Worm (Caenorhabditis elegans) whole organism, L4 larva: ENCODE measurements around the gene clu-1.

Source experiments
- F10B5.3 ChIP-seq: sonication (generic microtip); optimal IDR thresholded peaks from 2 replicates; lab custom pipeline; 2016; ENCODE audit warnings: mild to moderate bottlenecking, missing genetic modification characterization, missing compliant biosample characterization
- F26F4.8 ChIP-seq: fragments of 200-800 bp; sonication (Bioruptor generic); conservative IDR thresholded peaks from 2 replicates; pipeline ENCODE4 v1.3.6; 2022; ENCODE audit warnings: missing genetic modification characterization, missing compliant biosample characterization
- R02D3.7 ChIP-seq: fragments of 150-350 bp; sonication (generic microtip); optimal IDR thresholded peaks from 3 replicates; lab custom pipeline; 2014; ENCODE audit warnings: missing biosample characterization, missing genetic modification characterization
- T20F7.1 ChIP-seq: fragments of 200-800 bp; sonication (Bioruptor generic); optimal IDR thresholded peaks from 2 replicates; lab custom pipeline; 2018; ENCODE audit warnings: mild to moderate bottlenecking, missing genetic modification characterization, missing compliant biosample characterization
- Y105C5A.15 ChIP-seq: fragments of 200-800 bp; sonication (Bioruptor generic); IDR thresholded peaks from 2 replicates; pipeline ENCODE4 v1.3.6; 2022; ENCODE audit warnings: missing genetic modification characterization, missing compliant biosample characterization
- Y48G9A.11 ChIP-seq: fragments of 200-800 bp; sonication (Bioruptor generic); IDR thresholded peaks from 2 replicates; pipeline ENCODE4 v1.3.6; 2022; ENCODE audit warnings: missing genetic modification reagents, missing genetic modification characterization, missing compliant biosample characterization
- aha-1 ChIP-seq: fragments of 150-350 bp; peaks from one replicate; lab custom pipeline; 2014; ENCODE audit warnings: missing biosample characterization, missing genetic modification characterization
- ama-1 ChIP-seq: fragments of 150-350 bp; optimal IDR thresholded peaks from 2 replicates; lab custom pipeline; 2014; ENCODE audit warnings: inconsistent platforms, mixed read lengths
- ceh-20 ChIP-seq: fragments of 200-800 bp; sonication (Bioruptor generic); IDR thresholded peaks from 2 replicates; pipeline ENCODE4 v1.3.6; 2022; ENCODE audit warnings: missing genetic modification reagents, missing genetic modification characterization, missing compliant biosample characterization
- ceh-28 ChIP-seq: fragments of 150-350 bp; optimal IDR thresholded peaks from 2 replicates; lab custom pipeline; 2014; ENCODE audit warnings: missing biosample characterization, missing genetic modification reagents, missing genetic modification characterization
- ceh-44 ChIP-seq: fragments of 200-800 bp; sonication (Bioruptor generic); IDR thresholded peaks from 2 replicates; pipeline ENCODE4 v1.3.6; 2022; ENCODE audit warnings: missing genetic modification reagents, missing genetic modification characterization, missing compliant biosample characterization
- cey-2 ChIP-seq: sonication (generic microtip); optimal IDR thresholded peaks from 3 replicates; lab custom pipeline; 2017; ENCODE audit warnings: missing genetic modification characterization, mild to moderate bottlenecking, missing compliant biosample characterization, antibody characterized with exemption, borderline replicate concordance; ENCODE audit not compliant: insufficient read depth
- daf-16 ChIP-seq, 3 experiments: sonication (generic microtip); optimal IDR thresholded peaks; 2 replicates each; lab custom pipeline; 2016 to 2017; ENCODE audit warnings: missing genetic modification characterization in 3 of 3, missing genetic modification reagents in 3 of 3, mild to moderate bottlenecking in 2 of 3, missing compliant biosample characterization in 2 of 3, missing biosample characterization in 1 of 3, moderate library complexity in 1 of 3
- dmd-6 ChIP-seq: fragments of 200-800 bp; sonication (Bioruptor generic); IDR thresholded peaks from 2 replicates; pipeline ENCODE4 v1.3.6; 2022; ENCODE audit warnings: missing genetic modification reagents, missing genetic modification characterization, missing compliant biosample characterization
- dmd-9 ChIP-seq: fragments of 200-800 bp; sonication (Bioruptor generic); IDR thresholded peaks from 2 replicates; pipeline ENCODE4 v1.3.6; 2022; ENCODE audit warnings: missing genetic modification reagents, missing genetic modification characterization, missing compliant biosample characterization
- egl-43 ChIP-seq: fragments of 200-800 bp; sonication (Bioruptor generic); IDR thresholded peaks from 2 replicates; pipeline ENCODE4 v1.3.6; 2022; ENCODE audit warnings: missing genetic modification reagents, missing genetic modification characterization, missing compliant biosample characterization
- fkh-10 ChIP-seq: fragments of 150-350 bp; optimal IDR thresholded peaks from 2 replicates; lab custom pipeline; 2014; ENCODE audit warnings: missing biosample characterization, missing genetic modification reagents, missing genetic modification characterization
- gei-8 ChIP-seq: fragments of 200-800 bp; sonication (Bioruptor generic); optimal IDR thresholded peaks from 2 replicates; lab custom pipeline; 2018; ENCODE audit warnings: mild to moderate bottlenecking, missing genetic modification characterization, missing compliant biosample characterization
- hif-1 ChIP-seq, 2 experiments: sonication (generic microtip); optimal IDR thresholded peaks; 2 replicates each; lab custom pipeline; 2016 to 2017; ENCODE audit warnings: missing compliant biosample characterization in 2 of 2, missing genetic modification characterization in 2 of 2, missing genetic modification reagents in 2 of 2, missing genotype in 2 of 2, mild to moderate bottlenecking in 1 of 2
- hlh-11 ChIP-seq: fragments of 200-800 bp; sonication (Bioruptor generic); optimal IDR thresholded peaks from 2 replicates; lab custom pipeline; 2018; ENCODE audit warnings: mild to moderate bottlenecking, missing genetic modification characterization, missing compliant biosample characterization
- hlh-30 ChIP-seq: sonication (generic microtip); optimal IDR thresholded peaks from 2 replicates; lab custom pipeline; 2017; ENCODE audit warnings: antibody characterized with exemption, mild to moderate bottlenecking, missing genetic modification characterization, missing compliant biosample characterization; ENCODE audit not compliant: insufficient read depth
- lin-1 ChIP-seq: fragments of 200-800 bp; sonication (Bioruptor generic); IDR thresholded peaks from 2 replicates; pipeline ENCODE4 v1.3.6; 2022; ENCODE audit warnings: missing genetic modification reagents, missing genetic modification characterization, missing compliant biosample characterization
- lin-13 ChIP-seq: fragments of 150-350 bp; optimal IDR thresholded peaks from 2 replicates; lab custom pipeline; 2014; ENCODE audit warnings: missing biosample characterization, missing genetic modification reagents, missing genetic modification characterization
- lin-29 ChIP-seq: fragments of 200-800 bp; sonication (Bioruptor generic); IDR thresholded peaks from 2 replicates; pipeline ENCODE4 v1.3.6; 2022; ENCODE audit warnings: missing genetic modification reagents, missing genetic modification characterization, missing compliant biosample characterization
- lin-38 ChIP-seq: fragments of 200-800 bp; sonication (Bioruptor generic); IDR thresholded peaks from 2 replicates; pipeline ENCODE4 v1.3.6; 2022; ENCODE audit warnings: missing genetic modification reagents, missing genetic modification characterization, missing compliant biosample characterization
- mep-1 ChIP-seq: fragments of 150-350 bp; sonication (generic microtip); optimal IDR thresholded peaks from 3 replicates; lab custom pipeline; 2014; ENCODE audit warnings: missing biosample characterization, missing genetic modification characterization
- mes-2 ChIP-seq: sonication (generic microtip); optimal IDR thresholded peaks from 2 replicates; lab custom pipeline; 2016; ENCODE audit warnings: missing genotype, mild to moderate bottlenecking, missing genetic modification characterization, missing compliant biosample characterization; ENCODE audit not compliant: poor library complexity, severe bottlenecking
- nhr-102 ChIP-seq: sonication (generic microtip); optimal IDR thresholded peaks from 2 replicates; lab custom pipeline; 2016; ENCODE audit warnings: mild to moderate bottlenecking, missing genetic modification characterization, moderate library complexity, missing compliant biosample characterization
- nhr-111 ChIP-seq: fragments of 200-800 bp; sonication (Bioruptor generic); optimal IDR thresholded peaks from 2 replicates; lab custom pipeline; 2018; ENCODE audit warnings: mild to moderate bottlenecking, missing genetic modification characterization, missing compliant biosample characterization
- nhr-42 ChIP-seq: fragments of 200-800 bp; sonication (Bioruptor generic); IDR thresholded peaks from 2 replicates; pipeline ENCODE4 v1.3.6; 2022; ENCODE audit warnings: missing genetic modification characterization, missing compliant biosample characterization
- nhr-48 ChIP-seq: sonication (generic microtip); optimal IDR thresholded peaks from 2 replicates; lab custom pipeline; 2016; ENCODE audit warnings: mild to moderate bottlenecking, missing genetic modification characterization, missing compliant biosample characterization
- nhr-6 ChIP-seq: fragments of 150-350 bp; optimal IDR thresholded peaks from 2 replicates; lab custom pipeline; 2014; ENCODE audit warnings: missing biosample characterization, missing genetic modification characterization
- nhr-77 ChIP-seq: fragments of 150-350 bp; optimal IDR thresholded peaks from 2 replicates; lab custom pipeline; 2014; ENCODE audit warnings: missing biosample characterization, missing genetic modification characterization
- pha-4 ChIP-seq, 2 experiments: fragments of 150-350 bp in 1 of 2; fragments of 200-800 bp in 1 of 2; sonication (Bioruptor generic) in 1 of 2; IDR thresholded peaks in 1 of 2; optimal IDR thresholded peaks in 1 of 2; 2 replicates each; pipeline versions ENCODE4 v1.3.6 to Lab custom; 2014 to 2022; ENCODE audit warnings: missing genetic modification characterization in 2 of 2, missing genetic modification reagents in 2 of 2, missing biosample characterization in 1 of 2, missing compliant biosample characterization in 1 of 2
- php-3 ChIP-seq: fragments of 200-800 bp; sonication (Bioruptor generic); IDR thresholded peaks from 2 replicates; pipeline ENCODE4 v1.3.6; 2022; ENCODE audit warnings: missing genetic modification reagents, missing genetic modification characterization, missing compliant biosample characterization
- pqm-1 ChIP-seq: sonication (generic microtip); optimal IDR thresholded peaks from 2 replicates; lab custom pipeline; 2017; ENCODE audit warnings: missing biosample characterization, missing genetic modification characterization
- rbr-2 ChIP-seq: sonication (generic microtip); optimal IDR thresholded peaks from 2 replicates; lab custom pipeline; 2016; ENCODE audit warnings: missing genotype, missing genetic modification characterization, missing compliant biosample characterization
- set-16 ChIP-seq: fragments of 200-800 bp; sonication (Bioruptor generic); IDR thresholded peaks from 2 replicates; pipeline ENCODE4 v1.3.6; 2022; ENCODE audit warnings: missing genetic modification reagents, missing genetic modification characterization, missing compliant biosample characterization
- skn-1 ChIP-seq: fragments of 150-350 bp; optimal IDR thresholded peaks from 2 replicates; lab custom pipeline; 2014; ENCODE audit warnings: missing biosample characterization, missing genetic modification characterization
- snpc-4 ChIP-seq: fragments of 150-350 bp; optimal IDR thresholded peaks from 2 replicates; lab custom pipeline; 2014; ENCODE audit warnings: missing biosample characterization, missing genetic modification characterization
- spr-1 ChIP-seq: sonication (generic microtip); optimal IDR thresholded peaks from 2 replicates; lab custom pipeline; 2016; ENCODE audit warnings: mild to moderate bottlenecking, missing genetic modification characterization, missing compliant biosample characterization
- tra-1 ChIP-seq: fragments of 200-800 bp; sonication (Bioruptor generic); IDR thresholded peaks from 2 replicates; pipeline ENCODE4 v1.3.6; 2022; ENCODE audit warnings: missing genetic modification reagents, missing genetic modification characterization, missing compliant biosample characterization
- unc-130 ChIP-seq: sonication (generic microtip); optimal IDR thresholded peaks from 2 replicates; lab custom pipeline; 2016; ENCODE audit warnings: missing genetic modification reagents, missing genetic modification characterization, missing compliant biosample characterization
- unc-39 ChIP-seq: sonication (generic microtip); optimal IDR thresholded peaks from 2 replicates; lab custom pipeline; 2017; ENCODE audit warnings: missing biosample characterization, missing genetic modification characterization
- vab-7 ChIP-seq: fragments of 200-800 bp; sonication (Bioruptor generic); IDR thresholded peaks from 2 replicates; pipeline ENCODE4 v1.3.6; 2022; ENCODE audit warnings: missing genetic modification reagents, missing genetic modification characterization, missing compliant biosample characterization
- zag-1 ChIP-seq: fragments of 150-350 bp; optimal IDR thresholded peaks from 2 replicates; lab custom pipeline; 2014; ENCODE audit warnings: missing biosample characterization, missing genetic modification characterization
- zfp-3 ChIP-seq: fragments of 200-800 bp; sonication (Bioruptor generic); conservative IDR thresholded peaks from 2 replicates; pipeline ENCODE4 v1.3.6; 2022; ENCODE audit warnings: missing genetic modification reagents, missing genetic modification characterization, missing compliant biosample characterization
- zip-2 ChIP-seq: fragments of 150-350 bp; optimal IDR thresholded peaks from 2 replicates; lab custom pipeline; 2014; ENCODE audit warnings: missing biosample characterization, missing genetic modification characterization

Gene clu-1

ce11 chrIII:9509764-9510370 lies 11.4 kb downstream of the clu-1 start (continued):
- TF ChIP-seq fkh-10 (GFP tag; lab: Kevin White, UChicago), result no peak
- TF ChIP-seq ceh-44, result no peak
- TF ChIP-seq unc-39, result no peak
- TF ChIP-seq F10B5.3 (tag; lab: Kevin White, UChicago), result peak; percentile 23
- TF ChIP-seq lin-13 (GFP tag; lab: Kevin White, UChicago), result peak; percentile 38
- TF ChIP-seq dmd-9 (GFP tag; lab: Robert Waterston, UW), result 0 out of 2 replicates have a peak, but pooled peaks have one; percentile 10
- TF ChIP-seq spr-1 (tag; lab: Kevin White, UChicago), result no peak
- TF ChIP-seq Y48G9A.11 (GFP tag; lab: Robert Waterston, UW), result 0 out of 2 replicates have a peak, but pooled peaks have one; percentile 24
- no peak for TF ChIP-seq vab-7 (GFP tag; lab: Robert Waterston, UW)
- no peak for TF ChIP-seq unc-130 (GFP tag; lab: Kevin White, UChicago)
- peak; percentile 57 for TF ChIP-seq nhr-102 (tag; lab: Kevin White, UChicago)
- peak; percentile 57 for TF ChIP-seq lin-38 (GFP tag; lab: Robert Waterston, UW)
- TF ChIP-seq cey-2 (tag; lab: Kevin White, UChicago), result no peak
- TF ChIP-seq zfp-3 (GFP tag; lab: Robert Waterston, UW), result peak; percentile 65; the same call in 1 of the 2 replicates
- 0 out of 2 replicates have a peak, but pooled peaks have one; percentile 6 for TF ChIP-seq dmd-6 (GFP tag; lab: Robert Waterston, UW)

DNA sequence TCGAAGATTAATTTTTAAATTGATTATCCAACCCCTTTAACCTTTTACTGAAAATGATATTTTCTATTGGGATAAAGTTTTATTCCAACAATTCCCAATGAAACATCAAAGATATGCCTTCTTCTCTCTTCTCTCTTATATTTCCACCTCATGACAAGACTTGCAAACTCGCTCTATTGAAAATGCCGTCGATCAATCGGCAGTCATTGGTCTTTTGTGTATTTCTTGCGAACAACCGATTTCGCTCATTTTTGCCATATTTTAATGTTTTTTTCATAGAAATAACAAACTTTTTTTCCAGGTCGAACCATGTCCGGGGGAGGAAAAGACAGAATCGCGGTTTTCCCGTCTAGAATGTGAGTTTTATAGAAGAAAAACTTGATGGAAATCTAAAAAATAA lies 13.5 kb downstream of the clu-1 start, which contains the start of gene vha-14:
vha-14 (plus strand) TSS at position 302 of the 400 bp plus-strand sequence.
- TF ChIP-seq egl-43 (GFP tag; lab: Robert Waterston, UW) (no peak), gei-8 (GFP tag; lab: Kevin White, UChicago) (no peak), hlh-30 (tag; lab: Kevin White, UChicago) (peak; percentile 92), nhr-6 (tag; lab: Kevin White, UChicago) (peak; percentile 97), lin-1 (GFP tag; lab: Robert Waterston, UW) (no peak), daf-16 (GFP tag; optimal IDR thresholded peaks at IDR 0.05; lab: Kevin White, UChicago) (no peak), daf-16 (tag; optimal IDR thresholded peaks at IDR 0.05; lab: Kevin White, UChicago) (peak; percentile 33), T20F7.1 (GFP tag; lab: Kevin White, UChicago) (peak; percentile 46), F26F4.8 (no peak), zip-2 (tag; lab: Kevin White, UChicago) (no peak), php-3 (GFP tag; lab: Robert Waterston, UW) (no peak), Y105C5A.15 (no peak), nhr-111 (no peak), set-16 (GFP tag; lab: Robert Waterston, UW) (no peak), aha-1 (tag; lab: Kevin White, UChicago) (peak; percentile 67), ceh-28 (tag; lab: Kevin White, UChicago) (no peak), ceh-20 (GFP tag; lab: Robert Waterston, UW) (no peak), zag-1 (no peak), pqm-1 (tag; lab: Kevin White, UChicago) (peak; percentile 77), tra-1 (no peak), pha-4 (GFP tag; IDR thresholded peaks at IDR 0.05; lab: Robert Waterston, UW) (no peak), pha-4 (tag; optimal IDR thresholded peaks at IDR 0.05; lab: Kevin White, UChicago) (no peak), R02D3.7 (no peak), rbr-2 (tag; lab: Kevin White, UChicago) (no peak), mes-2 (tag; lab: Kevin White, UChicago) (peak; percentile 21), nhr-48 (tag; lab: Kevin White, UChicago) (no peak), snpc-4 (tag; lab: Kevin White, UChicago) (no peak), skn-1 (tag; lab: Kevin White, UChicago) (no peak), lin-29 (no peak), mep-1 (tag; lab: Kevin White, UChicago) (peak; percentile 77), vab-7 (GFP tag; lab: Robert Waterston, UW) (no peak), ama-1 (lab: Kevin White, UChicago) (peak; percentile 43), hif-1 (tag; optimal IDR thresholded peaks at IDR 0.05; lab: Kevin White, UChicago) (no peak), nhr-77 (peak; percentile 79), hlh-11 (peak; percentile 22), F10B5.3 (tag; lab: Kevin White, UChicago) (no peak), lin-38 (GFP tag; lab: Robert Waterston, UW) (peak; percentile 75), nhr-42 (GFP tag; lab: Robert Waterston, UW) (no peak)
